Fruit fly (Drosophila melanogaster) Kc167 (cell line): ENCODE results near the gene CG32069.

ENCODE experiments used
- h ChIP-seq: fragments of >200 bp; optimal IDR thresholded peaks from 3 replicates; lab custom pipeline; 2018; ENCODE audit warnings: missing external identifiers
- psq ChIP-seq: fragments of >200 bp; optimal IDR thresholded peaks from 2 replicates; lab custom pipeline; 2017; ENCODE audit warnings: missing external identifiers

DNA sequence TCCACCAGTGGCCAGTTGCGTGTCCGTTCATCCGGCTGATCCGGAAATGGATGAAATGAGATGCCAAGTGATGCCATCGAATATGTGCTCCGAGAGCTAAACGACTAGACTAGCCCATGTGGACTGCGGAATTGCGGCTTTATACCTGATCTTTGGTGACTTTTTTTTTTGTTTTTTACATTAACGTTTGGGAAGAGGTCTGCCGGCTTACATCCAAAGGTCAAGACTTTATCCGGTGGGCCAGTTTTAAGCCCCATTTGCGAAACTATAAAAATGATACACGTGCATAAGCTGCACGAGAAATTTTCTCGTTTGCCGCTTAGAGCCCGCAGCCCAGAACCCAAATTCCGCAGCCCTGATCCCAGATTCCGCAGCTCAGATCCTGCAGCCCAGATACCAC lies 40.5 kb upstream of the CG32069 start, which contains the start of gene Elo68alpha:
- TF ChIP-seq h (no peak), psq (lab: Kevin White, UChicago) (no peak)
